Worm (Caenorhabditis elegans) whole organism, L2 larva: ENCODE data around the gene H32C10.1.

Source experiments
- egl-27 ChIP-seq: sonication (generic microtip); optimal IDR thresholded peaks from 3 replicates; lab custom pipeline; 2017; ENCODE audit warnings: missing biosample characterization, missing genetic modification reagents, missing genetic modification characterization
- nhr-12 ChIP-seq: fragments of 150-350 bp; optimal IDR thresholded peaks from 2 replicates; lab custom pipeline; 2014; ENCODE audit warnings: missing biosample characterization, missing genetic modification characterization
- nhr-77 ChIP-seq: fragments of 150-350 bp; optimal IDR thresholded peaks from 2 replicates; lab custom pipeline; 2014; ENCODE audit warnings: missing biosample characterization, missing genetic modification characterization

DNA sequence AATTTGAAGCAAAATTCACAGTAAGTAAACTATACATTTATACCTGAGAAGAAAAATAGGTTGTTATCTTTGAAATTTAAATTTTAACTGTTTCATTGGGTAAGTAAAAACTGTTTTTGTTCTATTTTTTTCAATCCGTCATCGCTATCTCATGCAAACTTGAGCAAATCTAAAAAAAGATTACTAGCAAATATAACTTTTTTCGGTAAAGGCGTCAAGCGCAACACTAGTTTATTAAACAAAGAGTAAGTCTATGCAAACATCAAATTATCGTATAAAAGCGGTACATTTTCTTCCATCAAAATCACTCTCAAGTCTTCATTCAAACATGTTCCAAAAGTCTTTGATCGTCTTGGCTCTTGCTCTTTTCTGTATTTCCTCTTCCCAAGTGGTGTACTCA, 39.0 kb upstream of the H32C10.1 start, which contains the start of gene nspb-6:
- no peak for TF ChIP-seq nhr-77
- no peak for TF ChIP-seq egl-27
- TF ChIP-seq nhr-12 (tag; lab: Kevin White, UChicago): no peak
